Worm (Caenorhabditis elegans): ENCODE measurements around the gene C54F6.6.
A peak's percentile ranks its signal among the peaks of the same experiment; 100 is the strongest.
"Not testable (repeated sequence)": the region's sequence is repeated elsewhere in the genome, so short reads cannot be mapped to it uniquely, and the experiment has no call there.

The C54F6.6 gene

ce11 chrV:7506207-7506606 is 17.3 kb upstream of the C54F6.6 start:
- TF ChIP-seq odd-2 (tag; optimal IDR thresholded peaks at IDR 0.05) (no peak), pat-9 (tag; optimal IDR thresholded peaks at IDR 0.05) (no peak)

- no peak for TF ChIP-seq pax-1 (tag; optimal IDR thresholded peaks at IDR 0.05)
- peak; percentile 63 for TF ChIP-seq elt-2 (tag; optimal IDR thresholded peaks at IDR 0.05)
These were observed 14.9 kb upstream of the C54F6.6 start, which contains the start of the genes str-31 and nhr-172 for ce11 chrV:7508566-7509044. Gene str-31 (minus strand): TSS chrV:7508666. Gene nhr-172 (plus strand): TSS chrV:7508994.

- not testable (repeated sequence) for TF ChIP-seq unc-3 (GFP tag; conservative IDR thresholded peaks at IDR 0.05); unc-3 (tag; optimal IDR thresholded peaks at IDR 0.05); pat-9 (tag; optimal IDR thresholded peaks at IDR 0.05); unc-42 (tag; optimal IDR thresholded peaks at IDR 0.05)
These were observed 12.0 kb upstream of the C54F6.6 start, which contains the start of gene nhr-171 for ce11 chrV:7511465-7511864. Gene nhr-171 (plus strand): TSS chrV:7511765.

DNA sequence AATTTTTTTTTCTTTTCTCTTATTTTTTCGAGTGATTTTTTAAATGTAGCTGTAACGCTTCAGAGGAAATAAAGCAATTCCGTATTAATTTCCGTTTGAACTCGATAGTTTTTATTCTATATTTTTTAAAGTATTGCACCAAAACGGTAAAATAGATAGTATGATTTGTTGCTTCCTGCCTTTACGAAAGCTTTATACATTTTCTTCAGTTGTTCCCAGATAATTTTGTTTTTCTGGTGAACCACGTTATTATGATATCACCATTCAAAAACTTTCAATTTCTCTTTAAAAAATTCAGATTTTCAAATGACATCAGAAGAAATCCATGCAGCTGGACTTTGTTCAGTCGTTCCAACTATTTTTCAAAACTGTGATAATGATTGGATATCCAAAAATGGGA is 8.6 kb upstream of the C54F6.6 start, which contains the start of gene srb-18:
Gene srb-18 (plus strand): TSS at position 301 of the 400 bp plus-strand sequence.
- TF ChIP-seq lim-6 (tag; optimal IDR thresholded peaks at IDR 0.05) (no peak), ceh-2 (tag; optimal IDR thresholded peaks at IDR 0.05) (no peak), F13H6.1 (tag; optimal IDR thresholded peaks at IDR 0.05) (no peak), ceh-22 (tag; optimal IDR thresholded peaks at IDR 0.05) (no peak), nfya-1 (tag; optimal IDR thresholded peaks at IDR 0.05) (no peak), C38D4.7 (GFP tag; optimal IDR thresholded peaks at IDR 0.05) (no peak), dve-1 (tag; optimal IDR thresholded peaks at IDR 0.05) (no peak), ceh-30 (tag; optimal IDR thresholded peaks at IDR 0.05) (no peak), unc-42 (tag; optimal IDR thresholded peaks at IDR 0.05) (no peak), nhr-11 (tag; optimal IDR thresholded peaks at IDR 0.05) (no peak), sox-4 (tag; optimal IDR thresholded peaks at IDR 0.05) (no peak)

ce11 chrV:7520077-7520476 is 3.4 kb upstream of the C54F6.6 start, which contains the start of gene srb-19:
Gene srb-19 (minus strand): TSS chrV:7520177.
- TF ChIP-seq ceh-24 (tag; optimal IDR thresholded peaks at IDR 0.05) (no peak), elt-4 (tag; optimal IDR thresholded peaks at IDR 0.05) (no peak), K09A11.1 (tag; optimal IDR thresholded peaks at IDR 0.05; ENCODE audit: insufficient read depth) (no peak), ceh-18 (tag; optimal IDR thresholded peaks at IDR 0.05) (no peak)

ce11 chrV:7521304-7521703 is 2.2 kb upstream of the C54F6.6 start:
- no peak for TF ChIP-seq tbx-2 (tag; optimal IDR thresholded peaks at IDR 0.05)
- TF ChIP-seq C38D4.7 (GFP tag; optimal IDR thresholded peaks at IDR 0.05), result no peak
- TF ChIP-seq ttx-3 (tag; optimal IDR thresholded peaks at IDR 0.05), result no peak
- TF ChIP-seq ref-2 (tag; optimal IDR thresholded peaks at IDR 0.05), result no peak
- TF ChIP-seq lin-11 (tag; optimal IDR thresholded peaks at IDR 0.05), result no peak
- TF ChIP-seq ceh-45 (GFP tag; IDR thresholded peaks at IDR 0.05), result no peak

ce11 chrV:7522279-7522678 is 1.2 kb upstream of the C54F6.6 start, which contains the start of gene C54F6.15:
Gene C54F6.15 (minus strand): TSS chrV:7522379.
- no peak for TF ChIP-seq ceh-6 (GFP tag; optimal IDR thresholded peaks at IDR 0.05)
- no peak for TF ChIP-seq ceh-18 (tag; optimal IDR thresholded peaks at IDR 0.05)
- no peak for TF ChIP-seq ceh-24 (tag; optimal IDR thresholded peaks at IDR 0.05)
- no peak for TF ChIP-seq dmd-4 (tag; optimal IDR thresholded peaks at IDR 0.05; ENCODE audit: borderline replicate concordance)
- TF ChIP-seq ceh-2 (tag; optimal IDR thresholded peaks at IDR 0.05), result no peak
- TF ChIP-seq ceh-19 (GFP tag; optimal IDR thresholded peaks at IDR 0.05), result no peak
- TF ChIP-seq K09A11.1 (tag; optimal IDR thresholded peaks at IDR 0.05; ENCODE audit: insufficient read depth), result no peak
